Worm (Caenorhabditis elegans): ENCODE results near the gene aipl-1.

DNA sequence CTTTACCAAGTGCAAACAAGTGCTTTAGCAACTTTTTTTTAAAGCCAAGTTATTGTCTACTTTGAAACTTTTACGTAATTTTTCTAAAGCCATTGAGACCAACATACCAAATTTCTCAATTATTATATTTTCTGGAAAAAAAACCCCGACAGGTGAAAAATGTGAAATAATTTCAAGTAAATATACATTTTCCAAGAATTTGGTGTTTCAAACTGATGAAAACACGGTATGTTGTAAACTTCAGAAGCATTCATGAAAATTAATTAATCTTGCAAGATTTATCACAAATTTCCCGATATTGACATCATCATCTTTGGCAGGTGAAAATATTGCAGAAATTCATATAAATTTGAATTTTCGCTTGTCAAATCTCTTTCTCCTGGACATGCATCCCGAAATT, 26.1 kb upstream of the aipl-1 start, which contains the start of gene srz-11:
- TF ChIP-seq daf-19 (GFP tag; conservative IDR thresholded peaks at IDR 0.05), result no peak
- TF ChIP-seq nhr-237 (tag; optimal IDR thresholded peaks at IDR 0.05), result no peak
- TF ChIP-seq madf-5 (GFP tag; IDR thresholded peaks at IDR 0.05), result no peak
- no peak for TF ChIP-seq mdl-1 (tag; optimal IDR thresholded peaks at IDR 0.05)
- TF ChIP-seq snpc-4 (tag; optimal IDR thresholded peaks at IDR 0.05), result no peak
- no peak for TF ChIP-seq pha-4 (GFP tag; IDR thresholded peaks at IDR 0.05)
- TF ChIP-seq pha-4 (tag; optimal IDR thresholded peaks at IDR 0.05), result no peak
- TF ChIP-seq unc-62 (GFP tag; optimal IDR thresholded peaks at IDR 0.05 in 1 of 2), result no peak
- TF ChIP-seq unc-62 (tag; optimal IDR thresholded peaks at IDR 0.05), result no peak
- TF ChIP-seq lin-15B (tag; optimal IDR thresholded peaks at IDR 0.05), result no peak
- TF ChIP-seq spr-3 (GFP tag; optimal IDR thresholded peaks at IDR 0.05), result no peak
- no peak for TF ChIP-seq aha-1 (tag)
- no peak for TF ChIP-seq nhr-77 (tag; optimal IDR thresholded peaks at IDR 0.05)
- no peak for TF ChIP-seq jun-1 (tag; optimal IDR thresholded peaks at IDR 0.05)
- TF ChIP-seq nhr-6 (tag; optimal IDR thresholded peaks at IDR 0.05), result no peak
- TF ChIP-seq egl-27 (tag; optimal IDR thresholded peaks at IDR 0.05), result no peak

Data from whole organism, L4 larva.